Fruit fly (Drosophila melanogaster) whole organism, prepupa: ENCODE measurements around the gene CG2267.

Experiments
- CG16779 ChIP-seq: fragments of 200-800 bp; sonication (Bioruptor generic); optimal IDR thresholded peaks from 3 replicates; lab custom pipeline; 2017; ENCODE audit warnings: missing biosample characterization, mild to moderate bottlenecking, missing genetic modification characterization
- Gug ChIP-seq: fragments of 200-800 bp; sonication (Bioruptor generic); IDR thresholded peaks from 2 replicates; pipeline ENCODE4 v1.3.6; 2022; ENCODE audit warnings: missing biosample characterization, missing genetic modification characterization
- acj6 ChIP-seq: fragments of 200-800 bp; sonication (Bioruptor generic); optimal IDR thresholded peaks from 3 replicates; lab custom pipeline; 2016; ENCODE audit warnings: missing biosample characterization, missing genetic modification characterization

DNA sequence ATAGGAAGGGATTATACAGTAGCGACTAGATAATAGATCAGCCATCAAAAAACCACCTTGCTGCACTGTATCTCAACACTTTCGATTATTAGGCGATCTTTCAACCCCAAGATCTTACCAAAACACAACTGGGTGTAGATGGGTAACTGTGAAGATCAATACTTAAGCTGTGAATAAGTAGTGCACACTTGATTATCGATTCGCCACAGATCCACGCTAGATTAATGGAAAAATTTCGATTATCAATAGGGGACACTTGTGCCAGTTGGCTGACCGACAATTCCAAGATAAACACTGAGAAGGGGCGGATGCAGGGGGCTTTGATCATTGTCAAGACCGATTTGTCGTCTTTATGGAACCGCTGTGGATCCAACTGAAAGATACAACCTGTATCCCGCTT is 49.7 kb downstream of the CG2267 start, which contains the start of gene CG9702:
- TF ChIP-seq CG16779, result no peak
- no peak for TF ChIP-seq acj6
- no peak for TF ChIP-seq Gug (GFP tag; lab: Robert Waterston, UW)
